Worm (Caenorhabditis elegans) whole organism, L3 larva: ENCODE data around the gene R186.8.

ENCODE experiments used
- R02D3.7 ChIP-seq: fragments of 150-350 bp; optimal IDR thresholded peaks from 2 replicates; lab custom pipeline; 2014; ENCODE audit warnings: missing biosample characterization, missing genetic modification characterization
- ZK546.5 ChIP-seq: sonication (generic microtip); optimal IDR thresholded peaks from 2 replicates; lab custom pipeline; 2017; ENCODE audit warnings: missing biosample characterization, missing genetic modification characterization
- ama-1 ChIP-seq: fragments of 150-350 bp; optimal IDR thresholded peaks from 2 replicates; lab custom pipeline; 2018
- ceh-16 ChIP-seq: sonication (generic microtip); optimal IDR thresholded peaks from 2 replicates; lab custom pipeline; 2017; ENCODE audit warnings: missing biosample characterization, missing genetic modification characterization
- ceh-28 ChIP-seq: fragments of 150-350 bp; optimal IDR thresholded peaks from 2 replicates; lab custom pipeline; 2014; ENCODE audit warnings: missing biosample characterization, missing genetic modification reagents, missing genetic modification characterization
- ceh-82 ChIP-seq: fragments of 150-350 bp; optimal IDR thresholded peaks from 2 replicates; lab custom pipeline; 2014; ENCODE audit warnings: missing biosample characterization, missing genetic modification characterization
- ceh-9 ChIP-seq: sonication (generic microtip); optimal IDR thresholded peaks from 2 replicates; lab custom pipeline; 2018; ENCODE audit warnings: missing biosample characterization, missing genetic modification characterization
- daf-12 ChIP-seq: fragments of 150-350 bp; optimal IDR thresholded peaks from 2 replicates; lab custom pipeline; 2014; ENCODE audit warnings: missing biosample characterization, missing genetic modification reagents, missing genetic modification characterization
- egl-27 ChIP-seq: sonication (generic microtip); optimal IDR thresholded peaks from 4 replicates; lab custom pipeline; 2017; ENCODE audit warnings: missing biosample characterization, missing genetic modification reagents, missing genetic modification characterization
- elt-1 ChIP-seq: fragments of 150-350 bp; optimal IDR thresholded peaks from 2 replicates; lab custom pipeline; 2014; ENCODE audit warnings: missing biosample characterization, missing genetic modification characterization
- elt-2 ChIP-seq: sonication (generic microtip); optimal IDR thresholded peaks from 2 replicates; lab custom pipeline; 2016; ENCODE audit warnings: missing genetic modification reagents, mild to moderate bottlenecking, missing genetic modification characterization, missing compliant biosample characterization
- elt-3 ChIP-seq, 3 experiments: fragments of 150-350 bp in 1 of 3; sonication (generic microtip) in 2 of 3; optimal IDR thresholded peaks; 2 replicates in 2 of 3; 4 replicates in 1 of 3; lab custom pipeline; 2014 to 2017; ENCODE audit warnings: missing biosample characterization in 3 of 3, missing genetic modification characterization in 3 of 3
- eor-1 ChIP-seq, 2 experiments: fragments of 150-350 bp; optimal IDR thresholded peaks; 2 replicates each; lab custom pipeline; 2014 to 2018; ENCODE audit warnings: missing biosample characterization in 2 of 2, missing genetic modification characterization in 2 of 2
- fkh-2 ChIP-seq: fragments of 150-350 bp; optimal IDR thresholded peaks from 2 replicates; lab custom pipeline; 2014; ENCODE audit warnings: missing biosample characterization, missing genetic modification reagents, missing genetic modification characterization
- fos-1 ChIP-seq: fragments of 150-350 bp; optimal IDR thresholded peaks from 2 replicates; lab custom pipeline; 2014; ENCODE audit warnings: missing biosample characterization, missing genetic modification characterization
- hmg-11 ChIP-seq: sonication (generic microtip); optimal IDR thresholded peaks from 2 replicates; lab custom pipeline; 2016; ENCODE audit warnings: missing genetic modification characterization, missing compliant biosample characterization
- jun-1 ChIP-seq: fragments of 150-350 bp; optimal IDR thresholded peaks from 2 replicates; lab custom pipeline; 2014; ENCODE audit warnings: missing biosample characterization, missing genetic modification reagents, missing genetic modification characterization
- lin-15B ChIP-seq: fragments of 150-350 bp; optimal IDR thresholded peaks from 2 replicates; lab custom pipeline; 2014; ENCODE audit warnings: missing biosample characterization, missing genetic modification characterization
- lin-39 ChIP-seq: fragments of 150-350 bp; optimal IDR thresholded peaks from 2 replicates; lab custom pipeline; 2018; ENCODE audit warnings: missing biosample characterization, missing genetic modification reagents, missing genetic modification characterization
- lsy-12 ChIP-seq: sonication (generic microtip); optimal IDR thresholded peaks from 2 replicates; lab custom pipeline; 2016; ENCODE audit warnings: mild to moderate bottlenecking, missing genetic modification characterization, missing compliant biosample characterization
- mdl-1 ChIP-seq: fragments of 150-350 bp; optimal IDR thresholded peaks from 2 replicates; lab custom pipeline; 2014; ENCODE audit warnings: missing biosample characterization, missing genetic modification characterization
- mml-1 ChIP-seq: fragments of 150-350 bp; sonication (generic microtip); optimal IDR thresholded peaks from 3 replicates; lab custom pipeline; 2014; ENCODE audit warnings: missing biosample characterization, missing genetic modification characterization
- nfya-1 ChIP-seq: sonication (generic microtip); optimal IDR thresholded peaks from 2 replicates; lab custom pipeline; 2017; ENCODE audit warnings: missing genetic modification characterization, mild to moderate bottlenecking, missing compliant biosample characterization, antibody characterized with exemption, moderate library complexity; ENCODE audit not compliant: insufficient read depth
- nhr-12 ChIP-seq: fragments of 150-350 bp; optimal IDR thresholded peaks from 2 replicates; lab custom pipeline; 2014; ENCODE audit warnings: missing biosample characterization, missing genetic modification characterization
- nhr-23 ChIP-seq: fragments of 150-350 bp; optimal IDR thresholded peaks from 2 replicates; lab custom pipeline; 2014; ENCODE audit warnings: missing biosample characterization, missing genetic modification reagents, missing genetic modification characterization
- nhr-25 ChIP-seq: sonication (generic microtip); optimal IDR thresholded peaks from 2 replicates; lab custom pipeline; 2017; ENCODE audit warnings: missing biosample characterization, missing genetic modification characterization
- nhr-43 ChIP-seq: sonication (generic microtip); optimal IDR thresholded peaks from 2 replicates; lab custom pipeline; 2016; ENCODE audit warnings: mild to moderate bottlenecking, missing genetic modification characterization, missing compliant biosample characterization; ENCODE audit not compliant: poor library complexity, severe bottlenecking
- nhr-76 ChIP-seq: fragments of 150-350 bp; sonication (generic microtip); optimal IDR thresholded peaks from 5 replicates; lab custom pipeline; 2014; ENCODE audit warnings: missing biosample characterization, missing genetic modification characterization
- nhr-77 ChIP-seq: fragments of 150-350 bp; optimal IDR thresholded peaks from 2 replicates; lab custom pipeline; 2014; ENCODE audit warnings: missing biosample characterization, missing genetic modification characterization
- pha-4 ChIP-seq: fragments of 150-350 bp; optimal IDR thresholded peaks from 2 replicates; lab custom pipeline; 2014; ENCODE audit warnings: missing biosample characterization, missing genetic modification reagents, missing genetic modification characterization
- pqm-1 ChIP-seq: fragments of 150-350 bp; optimal IDR thresholded peaks from 2 replicates; lab custom pipeline; 2017; ENCODE audit warnings: missing biosample characterization, missing genetic modification characterization, inconsistent platforms
- sea-2 ChIP-seq: fragments of 150-350 bp; sonication (generic microtip); optimal IDR thresholded peaks from 4 replicates; lab custom pipeline; 2014; ENCODE audit warnings: missing biosample characterization, missing genetic modification reagents, missing genetic modification characterization
- skn-1 ChIP-seq: fragments of 150-350 bp; optimal IDR thresholded peaks from 2 replicates; lab custom pipeline; 2014; ENCODE audit warnings: missing biosample characterization, missing genetic modification characterization
- snpc-4 ChIP-seq: fragments of 150-350 bp; optimal IDR thresholded peaks from 2 replicates; lab custom pipeline; 2014; ENCODE audit warnings: missing biosample characterization, missing genetic modification characterization
- tbx-2 ChIP-seq: sonication (generic microtip); optimal IDR thresholded peaks from 2 replicates; lab custom pipeline; 2016; ENCODE audit warnings: mild to moderate bottlenecking, missing genetic modification characterization, missing compliant biosample characterization
- unc-39 ChIP-seq: sonication (generic microtip); optimal IDR thresholded peaks from 4 replicates; lab custom pipeline; 2017; ENCODE audit warnings: missing biosample characterization, missing genetic modification characterization
- unc-62 ChIP-seq: fragments of 150-350 bp; sonication (generic microtip); optimal IDR thresholded peaks from 4 replicates; lab custom pipeline; 2014; ENCODE audit warnings: missing biosample characterization, missing genetic modification reagents, missing genetic modification characterization
- ztf-11 ChIP-seq: fragments of 150-350 bp; optimal IDR thresholded peaks from 2 replicates; lab custom pipeline; 2014; ENCODE audit warnings: missing biosample characterization, missing genetic modification characterization
- ztf-4 ChIP-seq: fragments of 150-350 bp; optimal IDR thresholded peaks from 2 replicates; lab custom pipeline; 2014; ENCODE audit warnings: missing biosample characterization, missing genetic modification characterization

The R186.8 gene

ce11 chrV:12967925-12968327 lies at the start of gene R186.8:
TSS of gene R186.8 (minus strand) at chrV:12967982.
- TF ChIP-seq hmg-11 (tag; lab: Kevin White, UChicago) (peak; percentile 68), pha-4 (peak; percentile 40), nfya-1 (tag; lab: Kevin White, UChicago) (peak; percentile 66), nhr-25 (tag; lab: Kevin White, UChicago) (peak; percentile 23), nhr-43 (peak; percentile 19), snpc-4 (tag; lab: Kevin White, UChicago) (peak; percentile 24), pqm-1 (tag; lab: Kevin White, UChicago) (peak; percentile 2), elt-2 (tag; lab: Kevin White, UChicago) (peak; percentile 65), lsy-12 (peak; percentile 58), tbx-2 (tag; lab: Kevin White, UChicago) (peak; percentile 5), lin-15B (tag; lab: Kevin White, UChicago) (peak; percentile 75)

- TF ChIP-seq ama-1 (lab: Kevin White, UChicago) (no peak), fkh-2 (tag; lab: Kevin White, UChicago) (no peak), lin-15B (tag; lab: Kevin White, UChicago) (no peak), lin-39 (tag; lab: Kevin White, UChicago) (no peak), elt-3 (tag; optimal IDR thresholded peaks at IDR 0.05; lab: Kevin White, UChicago) (no peak), tbx-2 (tag; lab: Kevin White, UChicago) (no peak), elt-1 (tag; lab: Kevin White, UChicago) (no peak), pha-4 (no peak), ceh-28 (tag; lab: Kevin White, UChicago) (no peak), ceh-82 (tag; lab: Kevin White, UChicago) (no peak), R02D3.7 (tag; lab: Kevin White, UChicago) (no peak), pqm-1 (tag; lab: Kevin White, UChicago) (no peak), nhr-25 (tag; lab: Kevin White, UChicago) (no peak), nhr-76 (tag; lab: Kevin White, UChicago) (no peak), sea-2 (no peak), unc-62 (GFP tag; lab: Kevin White, UChicago) (no peak), fos-1 (tag; lab: Kevin White, UChicago) (no peak), mml-1 (no peak), ceh-9 (tag; lab: Kevin White, UChicago) (no peak)
- TF ChIP-seq, all 47 proteins: peak for 0
Observed at ce11 chrV:13013844-13014243, 46.1 kb upstream of the R186.8 start, which contains the start of gene F15B9.6. TSS of gene F15B9.6 (plus strand) at chrV:13014144.

- TF ChIP-seq nhr-43 = no peak
- TF ChIP-seq pqm-1 (tag; lab: Kevin White, UChicago) = no peak
- TF ChIP-seq ceh-16 (tag; lab: Kevin White, UChicago) = no peak
- TF ChIP-seq hmg-11 (tag; lab: Kevin White, UChicago) = no peak
- TF ChIP-seq ztf-4 = no peak
- no peak for TF ChIP-seq nhr-77
- TF ChIP-seq unc-39 = no peak
- TF ChIP-seq ztf-11 = no peak
- TF ChIP-seq fkh-2 (tag; lab: Kevin White, UChicago) = no peak
- no peak for TF ChIP-seq snpc-4 (tag; lab: Kevin White, UChicago)
- TF ChIP-seq ZK546.5 (tag; lab: Kevin White, UChicago) = no peak
- no peak for TF ChIP-seq ceh-9 (tag; lab: Kevin White, UChicago)
- TF ChIP-seq egl-27 = no peak
- no peak for TF ChIP-seq eor-1 (tag; optimal IDR thresholded peaks at IDR 0.05; lab: Kevin White, UChicago)
- no peak for TF ChIP-seq lin-15B (tag; lab: Kevin White, UChicago)
- TF ChIP-seq mdl-1 = no peak
Observed at ce11 chrV:13013158-13013557, 45.4 kb upstream of the R186.8 start, which contains the start of gene try-10. TSS of gene try-10 (minus strand) at chrV:13013258.

ce11 chrV:13011904-13012303 lies 44.1 kb upstream of the R186.8 start:
- no peak for TF ChIP-seq ceh-9 (tag; lab: Kevin White, UChicago)
- TF ChIP-seq ama-1 (lab: Kevin White, UChicago) = no peak
- no peak for TF ChIP-seq daf-12
- peak; percentile 91 for TF ChIP-seq elt-2 (tag; lab: Kevin White, UChicago)
- TF ChIP-seq nhr-12 (tag; lab: Kevin White, UChicago) = no peak
- TF ChIP-seq tbx-2 (tag; lab: Kevin White, UChicago) = no peak
- peak; percentile 15 for TF ChIP-seq pha-4
- TF ChIP-seq pqm-1 (tag; lab: Kevin White, UChicago) = peak; percentile 70
- TF ChIP-seq lin-15B (tag; lab: Kevin White, UChicago) = no peak
- no peak for TF ChIP-seq nhr-23 (tag; lab: Kevin White, UChicago)
- peak; percentile 22 for TF ChIP-seq ceh-28 (tag; lab: Kevin White, UChicago)
- no peak for TF ChIP-seq elt-1 (tag; lab: Kevin White, UChicago)
- no peak for TF ChIP-seq skn-1 (tag; lab: Kevin White, UChicago)
- peak; percentile 26 for TF ChIP-seq jun-1 (tag; lab: Kevin White, UChicago)
- no peak for TF ChIP-seq nhr-76 (tag; lab: Kevin White, UChicago)
- TF ChIP-seq mdl-1 = no peak
- no peak for TF ChIP-seq lin-39 (tag; lab: Kevin White, UChicago)
- TF ChIP-seq nhr-77 = no peak
